Worm (Caenorhabditis elegans): Measurements from ENCODE around the gene H12C20.7.
A peak's percentile ranks its signal among the peaks of the same experiment; 100 is the strongest.

Gene H12C20.7

DNA sequence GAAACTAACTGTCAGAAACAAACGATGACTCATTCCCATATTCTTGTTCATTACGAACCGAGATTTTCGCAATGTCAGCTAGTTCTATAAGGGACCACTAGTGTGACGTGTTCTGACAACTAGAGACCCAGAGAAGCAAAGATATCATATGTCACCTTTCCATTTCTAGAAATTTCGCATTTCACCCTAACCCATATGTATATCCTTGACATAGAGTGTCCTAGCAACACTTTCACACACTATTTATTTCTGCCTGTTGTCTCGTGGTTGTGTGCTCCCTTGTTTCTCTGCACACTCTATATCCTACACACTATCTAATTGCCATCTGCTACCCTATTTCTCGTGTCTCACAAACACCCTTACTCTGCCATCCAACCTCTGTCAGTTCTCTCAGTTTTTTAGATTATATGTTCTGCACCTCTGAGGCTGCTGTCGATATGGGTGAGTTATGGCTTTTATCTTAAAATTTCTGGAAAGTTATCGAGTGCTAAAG is 23.8 kb downstream of the H12C20.7 start, which contains the start of the genes F38B7.17 and F38B7.3 (continued):
- TF ChIP-seq ztf-11 (tag; optimal IDR thresholded peaks at IDR 0.05) (peak in 1 of 2 experiments; percentile 2), pqm-1 (tag; optimal IDR thresholded peaks at IDR 0.05) (no peak), ceh-8 (GFP tag; optimal IDR thresholded peaks at IDR 0.05) (peak; percentile 56), egl-13 (tag; optimal IDR thresholded peaks at IDR 0.05) (no peak), skn-1 (tag; optimal IDR thresholded peaks at IDR 0.05) (peak; percentile 50), dsc-1 (tag; optimal IDR thresholded peaks at IDR 0.05) (peak; percentile 41), ets-5 (GFP tag; IDR thresholded peaks at IDR 0.05) (0 out of 2 replicates have a peak, but pooled peaks have one; percentile 64), nhr-20 (tag; optimal IDR thresholded peaks at IDR 0.05) (peak; percentile 83), pax-3 (tag; optimal IDR thresholded peaks at IDR 0.05) (peak; percentile 54), ceh-82 (tag; optimal IDR thresholded peaks at IDR 0.05) (peak in 1 of 3 experiments; percentile 9)

DNA sequence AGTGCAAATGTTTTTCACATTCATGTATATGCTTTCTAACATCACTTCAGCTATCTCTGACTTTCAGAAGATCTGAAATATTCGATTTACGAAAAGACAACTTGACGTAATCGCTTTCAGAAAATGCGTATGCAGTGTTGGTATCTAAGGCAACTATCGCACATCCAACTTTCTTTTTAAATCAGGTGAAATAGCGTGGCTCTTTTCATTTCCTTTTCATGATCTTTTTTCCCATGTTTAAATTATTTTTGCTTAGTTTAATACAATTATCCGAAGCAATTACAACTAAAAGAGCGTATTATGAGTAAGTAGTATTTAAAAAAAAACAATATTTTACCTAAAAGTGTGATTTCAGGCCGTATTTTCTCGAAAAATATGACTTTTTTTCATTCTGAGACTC is 26.0 kb downstream of the H12C20.7 start, which contains the start of gene F38B7.11:
Gene F38B7.11 (plus strand): TSS at position 301 of the 400 bp plus-strand sequence.
- peak; percentile 30 for TF ChIP-seq fkh-8 (tag; optimal IDR thresholded peaks at IDR 0.05)
- TF ChIP-seq ets-5 (GFP tag; IDR thresholded peaks at IDR 0.05) = no peak

DNA sequence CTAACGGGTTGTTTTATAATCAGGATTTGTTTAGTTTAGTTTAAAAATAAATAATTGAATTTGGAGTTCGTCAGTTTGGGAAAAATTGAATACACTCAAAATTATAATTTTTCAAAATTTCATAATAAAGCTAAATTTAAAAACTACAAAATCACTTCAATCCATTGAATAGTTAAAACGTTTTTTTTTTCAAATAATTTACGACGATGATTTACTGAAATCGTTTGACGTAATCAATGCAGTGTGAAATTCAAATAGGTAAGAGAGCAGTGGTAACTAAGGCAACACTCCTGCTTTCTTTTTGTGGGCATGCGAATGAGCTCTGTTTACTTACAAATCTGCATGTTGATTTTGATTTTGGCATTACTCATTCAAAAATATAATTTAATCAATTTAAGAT is 27.6 kb downstream of the H12C20.7 start, which contains the start of gene F38B7.10:
Gene F38B7.10 (plus strand): TSS at position 301 of the 400 bp plus-strand sequence.
- TF ChIP-seq fkh-10 (GFP tag; optimal IDR thresholded peaks at IDR 0.05) (no peak), efl-3 (GFP tag; optimal IDR thresholded peaks at IDR 0.05) (no peak), fkh-8 (tag; optimal IDR thresholded peaks at IDR 0.05) (peak; percentile 24), ztf-11 (tag; optimal IDR thresholded peaks at IDR 0.05) (no peak), lin-35 (GFP tag; optimal IDR thresholded peaks at IDR 0.05) (no peak), nhr-85 (tag) (peak; percentile 48), C16A3.4 (tag; optimal IDR thresholded peaks at IDR 0.05) (no peak), elt-2 (tag; optimal IDR thresholded peaks at IDR 0.05) (no peak)

DNA sequence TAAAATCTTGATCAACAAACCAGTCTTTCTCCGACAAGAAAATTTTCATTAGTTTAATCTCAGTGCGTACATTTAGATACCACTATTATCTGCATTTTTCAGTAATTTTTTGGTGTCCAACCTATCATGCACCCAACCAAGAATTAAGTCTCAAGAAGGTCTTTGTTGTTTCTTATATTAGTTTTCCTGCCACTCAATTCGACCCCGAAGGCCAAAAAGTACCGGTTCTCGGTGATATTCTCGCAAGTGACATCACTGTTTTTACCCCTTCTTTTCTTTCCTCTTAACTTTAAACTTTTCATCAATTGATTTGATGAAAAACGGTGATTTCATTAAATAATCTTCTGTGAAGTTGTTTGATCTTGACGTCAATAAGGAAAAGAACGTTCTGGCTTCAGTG is 29.2 kb downstream of the H12C20.7 start, which contains the start of gene F38B7.2:
Gene F38B7.2 (plus strand): TSS at position 400 of the 400 bp plus-strand sequence.
- no peak for TF ChIP-seq efl-1 (optimal IDR thresholded peaks at IDR 0.05)
- TF ChIP-seq efl-1 (GFP tag; optimal IDR thresholded peaks at IDR 0.05 in 1 of 2) = peak in 1 of 2 experiments; percentile 89
- no peak for TF ChIP-seq fkh-8 (tag; optimal IDR thresholded peaks at IDR 0.05)
- peak; percentile 30 for TF ChIP-seq nhr-71 (tag; optimal IDR thresholded peaks at IDR 0.05)
- TF ChIP-seq blmp-1 (tag; optimal IDR thresholded peaks at IDR 0.05) = peak; percentile 44
- peak in 4 of 6 experiments; percentile 25 to 48 (median 42) for TF ChIP-seq elt-3 (tag; optimal IDR thresholded peaks at IDR 0.05)
- peak; percentile 23 for TF ChIP-seq lin-14 (GFP tag; optimal IDR thresholded peaks at IDR 0.05)
- TF ChIP-seq nhr-20 (tag; optimal IDR thresholded peaks at IDR 0.05) = peak; percentile 11
- peak; percentile 2 for TF ChIP-seq nhr-90 (tag; optimal IDR thresholded peaks at IDR 0.05; ENCODE audit: poor library complexity)
- no peak for TF ChIP-seq unc-62 (GFP tag; optimal IDR thresholded peaks at IDR 0.05)
- no peak for TF ChIP-seq C16A3.4 (tag; optimal IDR thresholded peaks at IDR 0.05)
- TF ChIP-seq mef-2 (tag; optimal IDR thresholded peaks at IDR 0.05) = no peak
- peak; percentile 90 for TF ChIP-seq nhr-85 (tag)
- TF ChIP-seq snpc-4 (tag; optimal IDR thresholded peaks at IDR 0.05) = no peak

DNA sequence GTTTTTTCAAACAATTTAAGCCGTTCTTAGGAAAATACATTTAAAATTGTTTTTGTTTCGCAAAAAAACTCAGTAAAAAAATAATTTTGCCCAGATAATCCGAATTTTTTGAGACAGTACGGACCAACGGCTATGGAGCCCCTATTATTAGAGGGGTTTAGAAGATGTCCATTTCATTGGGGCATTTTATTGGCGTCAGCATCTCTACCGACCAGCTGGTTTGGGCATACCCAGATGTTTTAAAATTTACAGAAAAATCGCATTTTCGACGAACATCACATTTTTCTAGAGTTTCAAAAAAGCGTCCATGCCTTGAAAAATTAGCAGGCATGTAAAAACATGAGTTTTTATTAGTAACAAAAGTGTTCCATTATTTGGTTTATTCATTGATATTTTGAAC is 31.5 kb downstream of the H12C20.7 start:
- TF ChIP-seq vab-15 (tag; optimal IDR thresholded peaks at IDR 0.05) (peak; percentile 4), alr-1 (tag; optimal IDR thresholded peaks at IDR 0.05; ENCODE audit: borderline replicate concordance) (no peak), efl-1 (optimal IDR thresholded peaks at IDR 0.05) (peak in 1 of 2 experiments; percentile 3), efl-1 (GFP tag; optimal IDR thresholded peaks at IDR 0.05 in 1 of 2) (no peak), nhr-77 (tag; optimal IDR thresholded peaks at IDR 0.05) (no peak), jun-1 (tag; optimal IDR thresholded peaks at IDR 0.05) (peak; percentile 7)

DNA sequence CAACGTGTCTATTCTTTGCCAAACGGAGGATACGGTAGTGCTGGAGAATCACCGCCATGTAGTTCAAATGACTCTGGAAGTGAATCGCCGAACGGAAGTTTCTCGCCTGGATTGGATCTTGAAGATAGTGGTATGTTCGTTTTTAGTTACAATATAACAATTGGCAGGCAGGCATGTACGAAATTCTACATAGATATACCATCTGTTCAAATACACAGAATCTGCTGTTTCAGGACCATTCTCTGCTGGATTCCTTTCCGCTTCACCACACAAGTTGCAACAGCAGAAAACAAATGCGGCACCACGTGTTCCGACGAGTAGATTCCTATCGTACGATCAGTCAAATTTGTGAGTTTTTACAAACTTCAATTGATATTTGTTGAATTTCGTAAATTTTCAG is 33.3 kb downstream of the H12C20.7 start:
- no peak for TF ChIP-seq efl-1 (optimal IDR thresholded peaks at IDR 0.05)
- peak in 1 of 2 experiments; percentile 21 for TF ChIP-seq efl-1 (GFP tag; optimal IDR thresholded peaks at IDR 0.05 in 1 of 2)
- TF ChIP-seq pag-3 (tag; optimal IDR thresholded peaks at IDR 0.05; ENCODE audit: borderline replicate concordance, insufficient read depth) = no peak

Measured in whole organism, L1 larva.